Worm (Caenorhabditis elegans) whole organism, L4 larva: ENCODE data around the gene nhr-46.

Experiments used
- F49E8.2 ChIP-seq: sonication (generic microtip); optimal IDR thresholded peaks from 2 replicates; lab custom pipeline; 2016; ENCODE audit warnings: missing compliant biosample characterization, mild to moderate bottlenecking, missing genetic modification characterization, borderline replicate concordance
- aly-2 ChIP-seq: sonication (generic microtip); optimal IDR thresholded peaks from 2 replicates; lab custom pipeline; 2018; ENCODE audit warnings: missing biosample characterization, missing genetic modification characterization
- ama-1 ChIP-seq: fragments of 150-350 bp; optimal IDR thresholded peaks from 2 replicates; lab custom pipeline; 2014; ENCODE audit warnings: inconsistent platforms, mixed read lengths
- egl-27 ChIP-seq: sonication (generic microtip); optimal IDR thresholded peaks from 3 replicates; lab custom pipeline; 2017; ENCODE audit warnings: missing biosample characterization, missing genetic modification reagents, missing genetic modification characterization
- hlh-11 ChIP-seq: fragments of 200-800 bp; sonication (Bioruptor generic); optimal IDR thresholded peaks from 2 replicates; lab custom pipeline; 2018; ENCODE audit warnings: mild to moderate bottlenecking, missing genetic modification characterization, missing compliant biosample characterization
- mep-1 ChIP-seq: fragments of 150-350 bp; sonication (generic microtip); optimal IDR thresholded peaks from 3 replicates; lab custom pipeline; 2014; ENCODE audit warnings: missing biosample characterization, missing genetic modification characterization
- nhr-76 ChIP-seq: fragments of 150-350 bp; optimal IDR thresholded peaks from 2 replicates; lab custom pipeline; 2014; ENCODE audit warnings: missing biosample characterization, missing genetic modification characterization
- skn-1 ChIP-seq: fragments of 150-350 bp; optimal IDR thresholded peaks from 2 replicates; lab custom pipeline; 2014; ENCODE audit warnings: missing biosample characterization, missing genetic modification characterization
- unc-130 ChIP-seq: sonication (generic microtip); optimal IDR thresholded peaks from 2 replicates; lab custom pipeline; 2016; ENCODE audit warnings: missing genetic modification reagents, missing genetic modification characterization, missing compliant biosample characterization
- unc-39 ChIP-seq: sonication (generic microtip); optimal IDR thresholded peaks from 2 replicates; lab custom pipeline; 2017; ENCODE audit warnings: missing biosample characterization, missing genetic modification characterization
- zag-1 ChIP-seq: fragments of 150-350 bp; optimal IDR thresholded peaks from 2 replicates; lab custom pipeline; 2014; ENCODE audit warnings: missing biosample characterization, missing genetic modification characterization
- ztf-11 ChIP-seq: fragments of 150-350 bp; optimal IDR thresholded peaks from 2 replicates; lab custom pipeline; 2014; ENCODE audit warnings: missing biosample characterization, missing genetic modification characterization

- no peak for TF ChIP-seq egl-27
- peak; percentile 92 for TF ChIP-seq hlh-11 (tag; lab: Kevin White, UChicago)
- TF ChIP-seq zag-1, result no peak
- TF ChIP-seq unc-39 (tag; lab: Kevin White, UChicago), result no peak
- no peak for TF ChIP-seq skn-1 (tag; lab: Kevin White, UChicago)
- TF ChIP-seq nhr-76 (tag; lab: Kevin White, UChicago), result no peak
- TF ChIP-seq ama-1 (lab: Kevin White, UChicago), result no peak
- no peak for TF ChIP-seq F49E8.2 (tag; lab: Kevin White, UChicago)
- no peak for TF ChIP-seq unc-130
- peak; percentile 80 for TF ChIP-seq mep-1 (tag; lab: Kevin White, UChicago)
- no peak for TF ChIP-seq ztf-11
- TF ChIP-seq aly-2 (tag; lab: Kevin White, UChicago), result no peak
Measured at ce11 chrIV:5753954-5754543, 3.6 kb downstream of the nhr-46 start.
